Worm (Caenorhabditis elegans): ENCODE results near the gene rps-9.

DNA sequence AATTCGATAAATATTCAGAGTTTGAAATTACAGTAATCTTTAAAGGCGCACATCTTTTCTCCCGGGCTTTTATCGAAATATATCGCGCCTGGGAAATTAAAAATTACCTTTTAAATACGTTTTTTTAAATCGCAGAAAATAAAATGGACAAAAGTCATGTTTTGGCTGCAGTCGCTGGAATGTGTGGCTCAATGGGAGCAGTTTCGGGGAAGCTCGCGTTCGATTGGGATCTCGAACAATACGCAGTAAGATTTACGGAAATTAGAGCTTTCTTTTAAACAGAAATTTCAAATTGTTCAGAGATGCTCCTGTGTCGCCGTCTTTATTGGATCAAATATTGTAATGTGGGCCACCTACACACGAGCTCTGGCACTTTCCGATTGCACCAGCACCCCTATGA, 3.4 kb upstream of the rps-9 start, which contains the start of gene F40F8.12:
- TF ChIP-seq ztf-11 (tag; optimal IDR thresholded peaks at IDR 0.05) (no peak), mep-1 (tag; optimal IDR thresholded peaks at IDR 0.05) (no peak), nhr-76 (tag; optimal IDR thresholded peaks at IDR 0.05) (no peak), unc-39 (tag; optimal IDR thresholded peaks at IDR 0.05) (no peak), unc-62 (GFP tag; optimal IDR thresholded peaks at IDR 0.05) (no peak), pha-4 (tag; optimal IDR thresholded peaks at IDR 0.05) (no peak), nhr-237 (tag; optimal IDR thresholded peaks at IDR 0.05) (no peak), lin-13 (tag; optimal IDR thresholded peaks at IDR 0.05) (no peak), blmp-1 (tag; optimal IDR thresholded peaks at IDR 0.05) (no peak), sptf-1 (tag; optimal IDR thresholded peaks at IDR 0.05) (no peak), flh-1 (GFP tag; optimal IDR thresholded peaks at IDR 0.05) (no peak), ceh-43 (GFP tag; optimal IDR thresholded peaks at IDR 0.05) (no peak)
